Worm (Caenorhabditis elegans): ENCODE measurements around the gene zip-6.
"Not testable (repeated sequence)": the region's sequence is repeated elsewhere in the genome, so short reads cannot be mapped to it uniquely, and the experiment has no call there.

The zip-6 gene

ce11 chrIV:11218037-11218436, at the start of gene zip-6:
zip-6 (minus strand) TSS chrIV:11218137.
- TF ChIP-seq W03F9.2 (tag; optimal IDR thresholded peaks at IDR 0.05) (no peak), dao-5 (tag; optimal IDR thresholded peaks at IDR 0.05) (no peak), him-1 (tag; optimal IDR thresholded peaks at IDR 0.05) (no peak)

- no peak for TF ChIP-seq dao-5 (tag; optimal IDR thresholded peaks at IDR 0.05)
- TF ChIP-seq him-1 (tag; optimal IDR thresholded peaks at IDR 0.05), result no peak
- no peak for TF ChIP-seq W03F9.2 (tag; optimal IDR thresholded peaks at IDR 0.05)
These were observed 48.2 kb upstream of the zip-6 start, which contains the start of gene col-127 for ce11 chrIV:11266090-11266489. col-127 (minus strand) TSS chrIV:11266190.

- TF ChIP-seq him-1, dao-5, W03F9.2 (tag; optimal IDR thresholded peaks at IDR 0.05): not testable (repeated sequence)
These were observed 45.2 kb upstream of the zip-6 start, which contains the start of gene col-126 for ce11 chrIV:11263101-11263500. col-126 (plus strand) TSS chrIV:11263401.

ce11 chrIV:11261535-11261934, 43.6 kb upstream of the zip-6 start, which contains the start of gene F54D1.1:
F54D1.1 (plus strand) TSS chrIV:11261835.
- no peak for TF ChIP-seq W03F9.2 (tag; optimal IDR thresholded peaks at IDR 0.05)
- no peak for TF ChIP-seq dao-5 (tag; optimal IDR thresholded peaks at IDR 0.05)
- TF ChIP-seq him-1 (tag; optimal IDR thresholded peaks at IDR 0.05), result no peak

ce11 chrIV:11260544-11261227, 42.7 kb upstream of the zip-6 start, which contains the start of gene C05C12.5:
C05C12.5 (minus strand) TSS chrIV:11261185.
- TF ChIP-seq W03F9.2 (tag; optimal IDR thresholded peaks at IDR 0.05) (no peak), dao-5 (tag; optimal IDR thresholded peaks at IDR 0.05) (no peak)

- TF ChIP-seq W03F9.2 (tag; optimal IDR thresholded peaks at IDR 0.05), result no peak
- TF ChIP-seq him-1 (tag; optimal IDR thresholded peaks at IDR 0.05), result no peak
- no peak for TF ChIP-seq dao-5 (tag; optimal IDR thresholded peaks at IDR 0.05)
These were observed 41.6 kb upstream of the zip-6 start, which contains the start of gene gtl-1 for ce11 chrIV:11259485-11259972. gtl-1 (minus strand) TSS chrIV:11259535.

ce11 chrIV:11257476-11257875, 39.5 kb upstream of the zip-6 start:
- TF ChIP-seq W03F9.2 (tag; optimal IDR thresholded peaks at IDR 0.05) (no peak), dao-5 (tag; optimal IDR thresholded peaks at IDR 0.05) (no peak), him-1 (tag; optimal IDR thresholded peaks at IDR 0.05) (no peak)

ce11 chrIV:11253689-11254088, 35.8 kb upstream of the zip-6 start, which contains the start of gene C05C12.1:
C05C12.1 (plus strand) TSS chrIV:11253989.
- TF ChIP-seq him-1, dao-5, W03F9.2 (tag; optimal IDR thresholded peaks at IDR 0.05): not testable (repeated sequence)

- TF ChIP-seq him-1 (tag; optimal IDR thresholded peaks at IDR 0.05), result no peak
- no peak for TF ChIP-seq W03F9.2 (tag; optimal IDR thresholded peaks at IDR 0.05)
These were observed 30.2 kb upstream of the zip-6 start, which contains the start of gene C05C12.4 for ce11 chrIV:11248031-11248631. C05C12.4 (minus strand) TSS chrIV:11248081.

ce11 chrIV:11247434-11247833, 29.5 kb upstream of the zip-6 start:
- TF ChIP-seq dao-5 (tag; optimal IDR thresholded peaks at IDR 0.05) (no peak), him-1 (tag; optimal IDR thresholded peaks at IDR 0.05) (no peak), W03F9.2 (tag; optimal IDR thresholded peaks at IDR 0.05) (no peak)

- TF ChIP-seq W03F9.2 (tag; optimal IDR thresholded peaks at IDR 0.05) (no peak), dao-5 (tag; optimal IDR thresholded peaks at IDR 0.05) (no peak), him-1 (tag; optimal IDR thresholded peaks at IDR 0.05) (no peak)
These were observed 23.4 kb upstream of the zip-6 start, which contains the start of gene C05C12.6 for ce11 chrIV:11241368-11241767. C05C12.6 (minus strand) TSS chrIV:11241468.

ce11 chrIV:11235755-11236154, 17.8 kb upstream of the zip-6 start:
- TF ChIP-seq dao-5 (tag; optimal IDR thresholded peaks at IDR 0.05) (no peak), W03F9.2 (tag; optimal IDR thresholded peaks at IDR 0.05) (no peak), him-1 (tag; optimal IDR thresholded peaks at IDR 0.05) (no peak)

ce11 chrIV:11231376-11231775, 13.4 kb upstream of the zip-6 start:
- no peak for TF ChIP-seq W03F9.2 (tag; optimal IDR thresholded peaks at IDR 0.05)
- no peak for TF ChIP-seq him-1 (tag; optimal IDR thresholded peaks at IDR 0.05)
- TF ChIP-seq dao-5 (tag; optimal IDR thresholded peaks at IDR 0.05), result no peak

ce11 chrIV:11230069-11230468, 12.1 kb upstream of the zip-6 start, which contains the start of gene best-7:
best-7 (minus strand) TSS chrIV:11230307.
- TF ChIP-seq dao-5 (tag; optimal IDR thresholded peaks at IDR 0.05) (no peak), W03F9.2 (tag; optimal IDR thresholded peaks at IDR 0.05) (no peak), him-1 (tag; optimal IDR thresholded peaks at IDR 0.05) (no peak)
